Fruit fly (Drosophila melanogaster) whole organism, prepupa: ENCODE results near the gene CG11695.

ENCODE experiments used
- CG10631 ChIP-seq: fragments of 200-800 bp; sonication (Bioruptor generic); optimal IDR thresholded peaks from 2 replicates; lab custom pipeline; 2016; ENCODE audit warnings: missing biosample characterization, missing genetic modification characterization
- CG10669 ChIP-seq: fragments of 200-800 bp; sonication (Bioruptor generic); optimal IDR thresholded peaks from 3 replicates; lab custom pipeline; 2018; ENCODE audit warnings: missing biosample characterization, mild to moderate bottlenecking, missing genetic modification characterization, moderate library complexity
- CG31627 ChIP-seq: fragments of 200-800 bp; sonication (Bioruptor generic); optimal IDR thresholded peaks from 3 replicates; lab custom pipeline; 2016; ENCODE audit warnings: missing biosample characterization, missing genetic modification characterization
- CG32006 ChIP-seq: fragments of 200-800 bp; sonication (Bioruptor generic); optimal IDR thresholded peaks from 3 replicates; lab custom pipeline; 2017; ENCODE audit warnings: missing biosample characterization, mild to moderate bottlenecking, missing genetic modification characterization
- CG4318 ChIP-seq: fragments of 200-800 bp; sonication (Bioruptor generic); optimal IDR thresholded peaks from 3 replicates; lab custom pipeline; 2017; ENCODE audit warnings: missing biosample characterization, mild to moderate bottlenecking, missing genetic modification characterization
- CG6792 ChIP-seq: fragments of 200-800 bp; sonication (Bioruptor generic); optimal IDR thresholded peaks from 3 replicates; lab custom pipeline; 2016; ENCODE audit warnings: missing biosample characterization, missing genetic modification characterization
- CG6808 ChIP-seq: fragments of 200-800 bp; sonication (Bioruptor generic); optimal IDR thresholded peaks from 3 replicates; lab custom pipeline; 2017; ENCODE audit warnings: missing biosample characterization, missing genetic modification characterization, mild to moderate bottlenecking, moderate library complexity, missing genetic modification reagents
- CG6854 ChIP-seq: fragments of 200-800 bp; sonication (Bioruptor generic); optimal IDR thresholded peaks from 2 replicates; lab custom pipeline; 2017; ENCODE audit warnings: missing biosample characterization, mild to moderate bottlenecking, missing genetic modification characterization
- CG8632 ChIP-seq: fragments of 200-800 bp; sonication (Bioruptor generic); optimal IDR thresholded peaks from 3 replicates; lab custom pipeline; 2016; ENCODE audit warnings: missing biosample characterization, missing genetic modification characterization
- CG9139 ChIP-seq: fragments of 200-800 bp; sonication (Bioruptor generic); optimal IDR thresholded peaks from 3 replicates; lab custom pipeline; 2017; ENCODE audit warnings: missing biosample characterization, mild to moderate bottlenecking, missing genetic modification characterization
- Eip78C ChIP-seq: fragments of 200-800 bp; sonication (Bioruptor generic); peaks from one replicate; lab custom pipeline; 2016; ENCODE audit warnings: missing biosample characterization, missing genetic modification characterization
- Eip93F ChIP-seq: fragments of 200-800 bp; sonication (Bioruptor generic); optimal IDR thresholded peaks from 2 replicates; lab custom pipeline; 2016; ENCODE audit warnings: missing biosample characterization, mild to moderate bottlenecking, missing genetic modification characterization
- Ets96B ChIP-seq: fragments of 200-800 bp; optimal IDR thresholded peaks from 2 replicates; lab custom pipeline; 2019; ENCODE audit warnings: missing biosample characterization, mild to moderate bottlenecking, missing genetic modification characterization, moderate library complexity
- OdsH ChIP-seq: fragments of 200-800 bp; sonication (Bioruptor generic); optimal IDR thresholded peaks from 3 replicates; lab custom pipeline; 2016; ENCODE audit warnings: missing biosample characterization, missing genetic modification characterization
- Smox ChIP-seq: fragments of 200-800 bp; sonication (Bioruptor generic); optimal IDR thresholded peaks from 3 replicates; lab custom pipeline; 2016; ENCODE audit warnings: missing biosample characterization, missing genetic modification characterization
- Sox15 ChIP-seq: fragments of 200-800 bp; sonication (Bioruptor generic); optimal IDR thresholded peaks from 3 replicates; lab custom pipeline; 2016; ENCODE audit warnings: missing biosample characterization, missing genetic modification characterization
- achi ChIP-seq: fragments of 200-800 bp; sonication (Bioruptor generic); optimal IDR thresholded peaks from 3 replicates; lab custom pipeline; 2016; ENCODE audit warnings: missing biosample characterization, missing genetic modification characterization
- dac ChIP-seq: fragments of 200-800 bp; sonication (Bioruptor generic); optimal IDR thresholded peaks from 2 replicates; lab custom pipeline; 2017; ENCODE audit warnings: missing biosample characterization, mild to moderate bottlenecking, missing genetic modification characterization
- dsx ChIP-seq: fragments of 200-800 bp; optimal IDR thresholded peaks from 3 replicates; lab custom pipeline; 2019; ENCODE audit warnings: missing biosample characterization, mild to moderate bottlenecking, missing genetic modification characterization, moderate library complexity; ENCODE audit not compliant: poor library complexity, severe bottlenecking
- eg ChIP-seq: fragments of 200-800 bp; sonication (Bioruptor generic); IDR thresholded peaks from 3 replicates; pipeline ENCODE4 v1.3.6; 2022; ENCODE audit warnings: missing biosample characterization, missing genetic modification characterization
- esn ChIP-seq: fragments of 200-800 bp; sonication (Bioruptor generic); optimal IDR thresholded peaks from 2 replicates; lab custom pipeline; 2016; ENCODE audit warnings: missing biosample characterization, mild to moderate bottlenecking, missing genetic modification characterization, moderate library complexity
- fd85E ChIP-seq: fragments of 200-800 bp; sonication (Bioruptor generic); optimal IDR thresholded peaks from 3 replicates; lab custom pipeline; 2016; ENCODE audit warnings: missing biosample characterization, missing genetic modification characterization
- fkh ChIP-seq: fragments of 200-800 bp; sonication (Bioruptor generic); optimal IDR thresholded peaks from 3 replicates; lab custom pipeline; 2017; ENCODE audit warnings: missing biosample characterization, mild to moderate bottlenecking, missing genetic modification characterization, moderate library complexity
- lz ChIP-seq: fragments of 200-800 bp; sonication (Bioruptor generic); optimal IDR thresholded peaks from 3 replicates; lab custom pipeline; 2016; ENCODE audit warnings: missing biosample characterization, missing genetic modification characterization
- spab ChIP-seq: fragments of 200-800 bp; sonication (Bioruptor generic); optimal IDR thresholded peaks from 2 replicates; lab custom pipeline; 2017; ENCODE audit warnings: missing biosample characterization, mild to moderate bottlenecking, missing genetic modification characterization, missing genetic modification reagents
- ss ChIP-seq, 2 experiments: fragments of 200-800 bp; sonication (Bioruptor generic); optimal IDR thresholded peaks; 2 replicates in 1 of 2; 3 replicates in 1 of 2; lab custom pipeline; 2017 to 2018; ENCODE audit warnings: mild to moderate bottlenecking in 2 of 2, missing biosample characterization in 2 of 2, missing genetic modification characterization in 2 of 2, moderate library complexity in 1 of 2
- svp ChIP-seq: fragments of 200-800 bp; sonication (Bioruptor generic); peaks from one replicate; lab custom pipeline; 2016; ENCODE audit warnings: missing biosample characterization, missing genetic modification characterization

CG11695 gene

DNA sequence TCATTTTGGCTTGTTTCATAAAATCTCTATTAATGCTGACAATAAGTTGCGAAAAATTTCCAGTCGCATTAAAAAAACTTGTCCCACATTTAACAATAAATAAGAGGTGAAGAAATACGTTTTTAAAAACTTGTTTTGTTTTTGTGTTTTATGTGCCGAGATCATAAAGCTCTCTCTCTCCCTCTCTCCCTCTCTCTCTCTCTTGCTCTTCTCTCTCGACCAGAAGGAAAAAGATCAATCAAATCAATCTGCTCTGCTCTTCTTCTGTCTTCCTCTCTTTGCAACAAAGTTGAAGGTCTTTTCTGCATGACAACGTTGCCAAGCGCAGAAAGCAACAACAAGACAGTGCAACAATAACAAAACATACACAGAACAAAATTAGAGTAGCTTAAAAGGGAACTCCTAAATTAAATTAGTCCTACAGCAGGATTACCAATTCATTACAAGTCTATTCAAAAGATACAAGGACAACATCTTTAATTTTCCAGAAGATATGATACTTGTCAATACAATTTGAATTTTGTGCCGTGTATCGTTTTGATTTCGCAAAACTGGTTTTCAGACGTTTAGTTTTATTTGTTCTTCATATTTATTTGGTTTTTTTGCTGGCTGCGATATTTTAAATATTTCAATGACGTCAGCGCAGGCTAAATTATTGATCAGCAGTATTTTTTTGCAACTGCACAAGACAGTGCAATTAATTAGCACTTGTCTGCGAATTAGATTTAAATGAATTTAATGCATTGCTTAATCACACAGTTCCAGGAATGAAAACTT is 46.2 kb downstream of the CG11695 start (continued):
- TF ChIP-seq ss (GFP tag; optimal IDR thresholded peaks at IDR 0.05; lab: Kevin White, UChicago) (peak; percentile 97 to 98), lz (GFP tag; lab: Kevin White, UChicago) (peak; percentile 98), CG31627 (GFP tag; lab: Kevin White, UChicago) (peak; percentile 98), CG10669 (peak; percentile 97), fd85E (GFP tag; lab: Kevin White, UChicago) (peak; percentile 90), CG6808 (peak; percentile 95), achi (GFP tag; lab: Kevin White, UChicago) (peak; percentile 95), OdsH (GFP tag; lab: Kevin White, UChicago) (peak; percentile 96), dac (GFP tag; lab: Kevin White, UChicago) (peak; percentile 72), Sox15 (GFP tag; lab: Kevin White, UChicago) (peak; percentile 89), Eip78C (GFP tag; lab: Kevin White, UChicago) (peak; percentile 99), dsx (GFP tag; lab: Kevin White, UChicago) (peak; percentile 100), Eip93F (GFP tag; lab: Kevin White, UChicago) (peak; percentile 75), CG32006 (GFP tag; lab: Kevin White, UChicago) (peak; percentile 94), CG6792 (peak; percentile 96), fkh (GFP tag; lab: Kevin White, UChicago) (no peak), CG9139 (GFP tag; lab: Kevin White, UChicago) (peak; percentile 96), spab (GFP tag; lab: Kevin White, UChicago) (peak; percentile 93), eg (peak; percentile 97), CG6854 (GFP tag; lab: Kevin White, UChicago) (peak; percentile 95), Ets96B (tag; lab: Kevin White, UChicago) (peak; percentile 96), CG10631 (peak; percentile 96), CG8632 (GFP tag; lab: Kevin White, UChicago) (peak; percentile 96), CG4318 (GFP tag; lab: Kevin White, UChicago) (peak; percentile 85), esn (GFP tag; lab: Kevin White, UChicago) (peak; percentile 98), svp (peak; percentile 99), Smox (GFP tag; lab: Kevin White, UChicago) (peak; percentile 98)
